Worm (Caenorhabditis elegans) whole organism, L4/young adult: ENCODE measurements around the gene nhr-270.

ENCODE experiments used
- W03F9.2 ChIP-seq: fragments of 150-350 bp; optimal IDR thresholded peaks from 2 replicates; lab custom pipeline; 2014; ENCODE audit warnings: missing biosample characterization, missing genetic modification characterization
- him-1 ChIP-seq: sonication (generic microtip); optimal IDR thresholded peaks from 2 replicates; lab custom pipeline; 2016; ENCODE audit warnings: missing genotype, missing genetic modification reagents, missing genetic modification characterization, missing compliant biosample characterization

- TF ChIP-seq him-1 (tag; lab: Kevin White, UChicago) (no peak), W03F9.2 (tag; lab: Kevin White, UChicago) (no peak)
Measured at ce11 chrV:761235-761634, 43.3 kb downstream of the nhr-270 start, which contains the start of gene C05E4.15.
